Worm (Caenorhabditis elegans): ENCODE results near the gene hpo-34.

DNA sequence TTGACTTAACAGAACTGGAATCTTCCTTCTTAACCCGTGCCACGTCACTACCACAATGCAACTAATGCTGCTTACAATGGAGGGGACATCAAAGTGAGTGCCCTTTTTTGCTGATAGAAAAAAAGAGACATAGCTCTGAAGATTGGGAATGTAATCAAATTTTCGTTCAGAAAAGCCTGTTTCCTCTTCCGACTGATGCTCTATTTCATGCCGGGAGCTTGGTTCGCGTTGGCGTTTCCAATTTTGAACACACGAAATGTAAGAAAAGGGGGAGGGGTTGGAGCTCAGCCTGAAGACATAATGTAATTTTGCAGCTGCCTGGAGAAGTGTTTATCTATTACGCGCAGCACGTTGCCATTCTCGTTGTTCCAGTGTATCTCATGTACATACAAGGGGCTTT is 39.3 kb upstream of the hpo-34 start:
- TF ChIP-seq F44E2.7 (GFP tag; IDR thresholded peaks at IDR 0.05): no peak
- TF ChIP-seq skn-1 (tag; optimal IDR thresholded peaks at IDR 0.05): no peak
- no peak for TF ChIP-seq D1046.2 (GFP tag; IDR thresholded peaks at IDR 0.05)
- TF ChIP-seq lin-13 (GFP tag; optimal IDR thresholded peaks at IDR 0.05): no peak
- no peak for TF ChIP-seq egl-43 (GFP tag; IDR thresholded peaks at IDR 0.05)
- no peak for TF ChIP-seq ZK546.5 (tag; optimal IDR thresholded peaks at IDR 0.05)

All from whole organism, L4 larva.